Worm (Caenorhabditis elegans): ENCODE measurements around the gene M02A10.1.

ce11 chrX:680920-681319 is 25.7 kb upstream of the M02A10.1 start, which contains the start of gene T19D7.7:
- TF ChIP-seq lin-13 (GFP tag; optimal IDR thresholded peaks at IDR 0.05) (no peak), nhr-10 (tag; optimal IDR thresholded peaks at IDR 0.05) (no peak), ceh-82 (tag; optimal IDR thresholded peaks at IDR 0.05) (no peak), pha-4 (GFP tag; IDR thresholded peaks at IDR 0.05) (no peak), pha-4 (tag; optimal IDR thresholded peaks at IDR 0.05) (no peak), lin-39 (tag; optimal IDR thresholded peaks at IDR 0.05) (no peak)
